Worm (Caenorhabditis elegans): Measurements from ENCODE around the gene grl-25.

- no peak for TF ChIP-seq nhr-232 (tag; optimal IDR thresholded peaks at IDR 0.05)
- no peak for TF ChIP-seq fax-1 (tag; optimal IDR thresholded peaks at IDR 0.05)
- no peak for TF ChIP-seq ceh-48 (tag; optimal IDR thresholded peaks at IDR 0.05)
These were observed 40.5 kb downstream of the grl-25 start, which contains the start of the genes F59B2.15 and zif-1 for ce11 chrIII:9002545-9002944.
